Worm (Caenorhabditis elegans) whole organism, late embryonic: ENCODE results near the gene lst-5.

ENCODE experiments used
- ceh-34 ChIP-seq: sonication (generic microtip); optimal IDR thresholded peaks from 2 replicates; lab custom pipeline; 2016; ENCODE audit warnings: mild to moderate bottlenecking, missing genetic modification characterization, missing compliant biosample characterization
- ceh-9 ChIP-seq: sonication (generic microtip); optimal IDR thresholded peaks from 2 replicates; lab custom pipeline; 2016; ENCODE audit warnings: mild to moderate bottlenecking, missing genetic modification characterization, inconsistent platforms, missing compliant biosample characterization
- dve-1 ChIP-seq: sonication (generic microtip); optimal IDR thresholded peaks from 2 replicates; lab custom pipeline; 2017; ENCODE audit warnings: antibody characterized with exemption, mild to moderate bottlenecking, missing genetic modification characterization, missing compliant biosample characterization
- fkh-10 ChIP-seq: fragments of 150-350 bp; optimal IDR thresholded peaks from 2 replicates; lab custom pipeline; 2014; ENCODE audit warnings: missing biosample characterization, missing genetic modification reagents, missing genetic modification characterization
- nhr-11 ChIP-seq: fragments of 150-350 bp; optimal IDR thresholded peaks from 2 replicates; lab custom pipeline; 2014; ENCODE audit warnings: missing biosample characterization, missing genetic modification characterization
- pha-2 ChIP-seq: sonication (generic microtip); optimal IDR thresholded peaks from 2 replicates; lab custom pipeline; 2017; ENCODE audit warnings: mild to moderate bottlenecking, missing genetic modification characterization, missing compliant biosample characterization
- pha-4 ChIP-seq: fragments of 150-350 bp; optimal IDR thresholded peaks from 2 replicates; lab custom pipeline; 2018; ENCODE audit warnings: missing biosample characterization, missing genetic modification reagents, missing genetic modification characterization
- unc-42 ChIP-seq: sonication (generic microtip); optimal IDR thresholded peaks from 2 replicates; lab custom pipeline; 2016; ENCODE audit warnings: missing genotype, missing genetic modification characterization, missing compliant biosample characterization

DNA sequence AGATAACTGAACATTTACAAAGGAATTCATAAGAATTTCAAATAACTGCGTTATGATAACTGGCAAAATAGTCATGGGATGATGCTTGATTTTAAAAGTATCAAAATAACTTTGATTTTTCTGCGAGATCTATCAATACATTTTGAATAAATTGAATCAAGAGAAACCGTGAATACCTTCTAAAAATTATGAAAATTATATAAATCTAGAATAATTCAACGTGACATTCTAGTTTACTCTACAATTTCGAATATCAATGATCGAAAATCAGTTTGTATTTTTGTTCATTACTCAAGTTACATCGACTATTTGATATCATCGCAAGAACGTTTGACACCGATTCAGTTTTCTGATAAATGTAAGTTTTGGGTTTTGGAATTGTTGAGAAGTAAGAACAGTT lies 39.0 kb downstream of the lst-5 start, which contains the start of gene acs-6:
- TF ChIP-seq fkh-10 (no peak), nhr-11 (tag; lab: Kevin White, UChicago) (no peak), ceh-9 (tag; lab: Kevin White, UChicago) (no peak), ceh-34 (tag; lab: Kevin White, UChicago) (no peak), dve-1 (tag; lab: Kevin White, UChicago) (no peak), pha-2 (tag; lab: Kevin White, UChicago) (no peak), unc-42 (tag; lab: Kevin White, UChicago) (no peak), pha-4 (tag; lab: Kevin White, UChicago) (no peak)
